Worm (Caenorhabditis elegans) whole organism, L1 larva: Measurements from ENCODE around the gene ceh-88.

Experiments used
- aha-1 ChIP-seq: fragments of 150-350 bp; optimal IDR thresholded peaks from 2 replicates; lab custom pipeline; 2014; ENCODE audit warnings: missing biosample characterization, missing genetic modification characterization
- ama-1 ChIP-seq: fragments of 150-350 bp; optimal IDR thresholded peaks from 2 replicates; lab custom pipeline; 2014
- blmp-1 ChIP-seq: fragments of 150-350 bp; optimal IDR thresholded peaks from 2 replicates; lab custom pipeline; 2014; ENCODE audit warnings: missing biosample characterization, missing genetic modification characterization
- ceh-82 ChIP-seq, 3 experiments: fragments of 150-350 bp in 1 of 3; sonication (generic microtip) in 2 of 3; optimal IDR thresholded peaks; 2 replicates each; lab custom pipeline; 2014 to 2017; ENCODE audit warnings: missing biosample characterization in 3 of 3, missing genetic modification characterization in 3 of 3
- elt-3 ChIP-seq, 6 experiments: fragments of 150-350 bp in 1 of 6; sonication (generic microtip); optimal IDR thresholded peaks; 2 replicates each; lab custom pipeline; 2017 to 2018; ENCODE audit warnings: missing biosample characterization in 6 of 6, missing genetic modification characterization in 6 of 6, inconsistent platforms in 1 of 6
- fos-1 ChIP-seq: fragments of 150-350 bp; optimal IDR thresholded peaks from 2 replicates; lab custom pipeline; 2014; ENCODE audit warnings: missing biosample characterization, missing genetic modification characterization
- lin-13 ChIP-seq: fragments of 150-350 bp; optimal IDR thresholded peaks from 2 replicates; lab custom pipeline; 2014; ENCODE audit warnings: missing biosample characterization, missing genetic modification reagents, missing genetic modification characterization
- mep-1 ChIP-seq: fragments of 150-350 bp; optimal IDR thresholded peaks from 2 replicates; lab custom pipeline; 2014; ENCODE audit warnings: missing biosample characterization, missing genetic modification characterization
- rnt-1 ChIP-seq: sonication (generic microtip); optimal IDR thresholded peaks from 2 replicates; lab custom pipeline; 2016; ENCODE audit warnings: mild to moderate bottlenecking, missing genetic modification characterization, moderate library complexity, missing compliant biosample characterization
- tbx-2 ChIP-seq: sonication (generic microtip); optimal IDR thresholded peaks from 2 replicates; lab custom pipeline; 2016; ENCODE audit warnings: missing genetic modification characterization, missing compliant biosample characterization
- ztf-11 ChIP-seq, 2 experiments: sonication (generic microtip); optimal IDR thresholded peaks; 2 replicates each; lab custom pipeline; 2016 to 2017; ENCODE audit warnings: missing genetic modification characterization in 2 of 2, missing biosample characterization in 1 of 2, missing compliant biosample characterization in 1 of 2

- TF ChIP-seq elt-3 (tag; optimal IDR thresholded peaks at IDR 0.05; lab: Kevin White, UChicago) = no peak
- TF ChIP-seq ztf-11 (tag; optimal IDR thresholded peaks at IDR 0.05; lab: Kevin White, UChicago) = no peak
- no peak for TF ChIP-seq ceh-82 (tag; optimal IDR thresholded peaks at IDR 0.05; lab: Kevin White, UChicago)
- no peak for TF ChIP-seq aha-1 (tag; lab: Kevin White, UChicago)
- TF ChIP-seq fos-1 (tag; lab: Kevin White, UChicago) = no peak
- TF ChIP-seq lin-13 (GFP tag; lab: Kevin White, UChicago) = no peak
- TF ChIP-seq ama-1 (lab: Kevin White, UChicago) = no peak
- no peak for TF ChIP-seq mep-1 (tag; lab: Kevin White, UChicago)
- TF ChIP-seq tbx-2 (tag; lab: Kevin White, UChicago) = no peak
- TF ChIP-seq blmp-1 (tag; lab: Kevin White, UChicago) = no peak
- no peak for TF ChIP-seq rnt-1 (tag; lab: Kevin White, UChicago)
Measured at ce11 chrIV:17292350-17292749, 36.6 kb upstream of the ceh-88 start.
